Fruit fly (Drosophila melanogaster) whole organism, embryonic: ENCODE measurements around the gene CG10431.

Experiments used
- Bteb2 ChIP-seq: fragments of 200-800 bp; sonication (Bioruptor generic); optimal IDR thresholded peaks from 2 replicates; lab custom pipeline; 2016; ENCODE audit warnings: missing biosample characterization, missing genetic modification characterization
- CG10147 ChIP-seq: fragments of 200-800 bp; sonication (Bioruptor generic); optimal IDR thresholded peaks from 2 replicates; lab custom pipeline; 2019; ENCODE audit warnings: missing biosample characterization, mild to moderate bottlenecking, missing genetic modification characterization, moderate library complexity
- CG10267 ChIP-seq: fragments of 200-800 bp; sonication (Bioruptor generic); optimal IDR thresholded peaks from 2 replicates; lab custom pipeline; 2018; ENCODE audit warnings: missing biosample characterization, mild to moderate bottlenecking, missing genetic modification characterization, moderate library complexity
- CG10321 ChIP-seq: fragments of 200-800 bp; sonication (Bioruptor generic); IDR thresholded peaks from 2 replicates; pipeline ENCODE4 v1.3.6; 2022; ENCODE audit warnings: missing biosample characterization, missing genetic modification characterization
- CG10959 ChIP-seq: fragments of 200-800 bp; sonication (Bioruptor generic); IDR thresholded peaks from 2 replicates; pipeline ENCODE4 v1.3.6; 2022; ENCODE audit warnings: missing biosample characterization, missing genetic modification characterization
- CG13424 ChIP-seq: fragments of 200-800 bp; sonication (Bioruptor generic); optimal IDR thresholded peaks from 2 replicates; lab custom pipeline; 2019; ENCODE audit warnings: missing biosample characterization, mild to moderate bottlenecking, missing genetic modification characterization, moderate library complexity
- CG13775 ChIP-seq: fragments of 200-800 bp; sonication (Bioruptor generic); optimal IDR thresholded peaks from 3 replicates; lab custom pipeline; 2017; ENCODE audit warnings: missing biosample characterization, mild to moderate bottlenecking, missing genetic modification characterization
- CG13894 ChIP-seq: fragments of 200-800 bp; sonication (Bioruptor generic); optimal IDR thresholded peaks from 3 replicates; lab custom pipeline; 2018; ENCODE audit warnings: missing biosample characterization, mild to moderate bottlenecking, missing genetic modification characterization, moderate library complexity
- CG14050 ChIP-seq: fragments of 200-800 bp; sonication (Bioruptor generic); IDR thresholded peaks from 3 replicates; pipeline ENCODE4 v1.3.6; 2022; ENCODE audit warnings: missing biosample characterization, missing genetic modification characterization
- CG15514 ChIP-seq: fragments of 200-800 bp; sonication (Bioruptor generic); optimal IDR thresholded peaks from 3 replicates; lab custom pipeline; 2017; ENCODE audit warnings: missing biosample characterization, missing genetic modification characterization, mild to moderate bottlenecking, moderate library complexity, missing genetic modification reagents
- CG16863 ChIP-seq: fragments of 200-800 bp; sonication (Bioruptor generic); optimal IDR thresholded peaks from 3 replicates; lab custom pipeline; 2016; ENCODE audit warnings: missing biosample characterization, missing genetic modification characterization
- CG17359 ChIP-seq: fragments of 200-800 bp; sonication (Bioruptor generic); optimal IDR thresholded peaks from 3 replicates; lab custom pipeline; 2018; ENCODE audit warnings: missing biosample characterization, mild to moderate bottlenecking, missing genetic modification characterization, moderate library complexity
- CG17361 ChIP-seq: fragments of 200-800 bp; sonication (Bioruptor generic); IDR thresholded peaks from 3 replicates; pipeline ENCODE4 v1.3.6; 2022; ENCODE audit warnings: missing biosample characterization, missing genetic modification characterization
- CG2199 ChIP-seq: fragments of 200-800 bp; sonication (Bioruptor generic); IDR thresholded peaks from 3 replicates; pipeline ENCODE4 v1.3.6; 2022; ENCODE audit warnings: missing biosample characterization, missing genetic modification characterization
- CG2889 ChIP-seq: fragments of 200-800 bp; sonication (Bioruptor generic); IDR thresholded peaks from 3 replicates; pipeline ENCODE4 v1.3.6; 2022; ENCODE audit warnings: missing biosample characterization, missing genetic modification characterization
- CG30403 ChIP-seq: fragments of 200-800 bp; sonication (Bioruptor generic); optimal IDR thresholded peaks from 3 replicates; lab custom pipeline; 2016; ENCODE audit warnings: missing biosample characterization, missing genetic modification characterization
- CG31224 ChIP-seq: fragments of 200-800 bp; sonication (Bioruptor generic); IDR thresholded peaks from 2 replicates; pipeline ENCODE4 v1.3.6; 2022; ENCODE audit warnings: missing biosample characterization, missing genetic modification characterization
- CG3407 ChIP-seq: fragments of 200-800 bp; sonication (Bioruptor generic); optimal IDR thresholded peaks from 2 replicates; lab custom pipeline; 2018; ENCODE audit warnings: missing biosample characterization, mild to moderate bottlenecking, missing genetic modification characterization
- CG4730 ChIP-seq: fragments of 200-800 bp; sonication (Bioruptor generic); IDR thresholded peaks from 2 replicates; pipeline ENCODE4 v1.3.6; 2022; ENCODE audit warnings: missing biosample characterization, missing genetic modification characterization
- CG6689 ChIP-seq: fragments of 200-800 bp; sonication (Bioruptor generic); IDR thresholded peaks from 2 replicates; pipeline ENCODE4 v1.3.6; 2022; ENCODE audit warnings: missing biosample characterization, missing genetic modification characterization
- CG7372 ChIP-seq: fragments of 200-800 bp; sonication (Bioruptor generic); IDR thresholded peaks from 2 replicates; pipeline ENCODE4 v1.3.6; 2022; ENCODE audit warnings: missing biosample characterization, missing genetic modification characterization
- CTCF ChIP-seq: fragments of 200-800 bp; sonication (Bioruptor generic); optimal IDR thresholded peaks from 2 replicates; lab custom pipeline; 2017; ENCODE audit warnings: missing biosample characterization, mild to moderate bottlenecking, missing genetic modification characterization, moderate library complexity
- CoRest ChIP-seq: fragments of 200-800 bp; sonication (Bioruptor generic); optimal IDR thresholded peaks from 3 replicates; lab custom pipeline; 2018; ENCODE audit warnings: missing biosample characterization, mild to moderate bottlenecking, missing genetic modification characterization, moderate library complexity
- Dll ChIP-seq: fragments of 200-800 bp; sonication (Bioruptor generic); IDR thresholded peaks from 4 replicates; pipeline ENCODE4 v1.3.6; 2022; ENCODE audit warnings: missing biosample characterization, missing genetic modification characterization; ENCODE audit not compliant: partially characterized antibody
- Dp ChIP-seq: fragments of 200-800 bp; sonication (Bioruptor generic); optimal IDR thresholded peaks from 2 replicates; lab custom pipeline; 2018; ENCODE audit warnings: missing biosample characterization, mild to moderate bottlenecking, missing genetic modification characterization, moderate library complexity
- Fer1 ChIP-seq: fragments of 200-800 bp; sonication (Bioruptor generic); optimal IDR thresholded peaks from 2 replicates; lab custom pipeline; 2017; ENCODE audit warnings: missing biosample characterization, mild to moderate bottlenecking, missing genetic modification characterization
- H15 ChIP-seq: fragments of 200-800 bp; sonication (Bioruptor generic); IDR thresholded peaks from 3 replicates; pipeline ENCODE4 v1.3.6; 2022; ENCODE audit warnings: missing biosample characterization, missing genetic modification characterization
- Kr ChIP-seq: fragments of 200-800 bp; sonication (Bioruptor generic); optimal IDR thresholded peaks from 2 replicates; lab custom pipeline; 2017; ENCODE audit warnings: missing biosample characterization, mild to moderate bottlenecking, missing genetic modification characterization
- Med ChIP-seq: fragments of 200-800 bp; sonication (Bioruptor generic); peaks from one replicate; lab custom pipeline; 2016; ENCODE audit warnings: missing biosample characterization, missing genetic modification characterization, mild to moderate bottlenecking, inconsistent platforms, moderate library complexity
- Myb ChIP-seq: fragments of 200-800 bp; sonication (Bioruptor generic); optimal IDR thresholded peaks from 2 replicates; lab custom pipeline; 2016; ENCODE audit warnings: missing biosample characterization, missing genetic modification characterization
- Pdp1 ChIP-seq, 2 experiments: fragments of 200-800 bp; sonication (Bioruptor generic); optimal IDR thresholded peaks; 3 replicates each; lab custom pipeline; 2016; ENCODE audit warnings: missing biosample characterization in 2 of 2, missing genetic modification characterization in 2 of 2, mild to moderate bottlenecking in 1 of 2, moderate library complexity in 1 of 2
- Sry-δ ChIP-seq: fragments of 200-800 bp; sonication (Bioruptor generic); optimal IDR thresholded peaks from 2 replicates; lab custom pipeline; 2016; ENCODE audit warnings: missing biosample characterization, missing genetic modification characterization
- TFAM ChIP-seq: fragments of 200-800 bp; sonication (Bioruptor generic); optimal IDR thresholded peaks from 2 replicates; lab custom pipeline; 2017; ENCODE audit warnings: missing biosample characterization, missing genetic modification characterization, inconsistent platforms
- aop ChIP-seq: fragments of 200-800 bp; sonication (Bioruptor generic); IDR thresholded peaks from 2 replicates; pipeline ENCODE4 v1.3.6; 2022; ENCODE audit warnings: missing biosample characterization, missing genetic modification characterization
- az2 ChIP-seq: fragments of 200-800 bp; sonication (Bioruptor generic); optimal IDR thresholded peaks from 3 replicates; lab custom pipeline; 2016; ENCODE audit warnings: missing biosample characterization, missing genetic modification characterization
- crol ChIP-seq: fragments of 200-800 bp; sonication (Bioruptor generic); IDR thresholded peaks from 2 replicates; pipeline ENCODE4 v1.3.6; 2022; ENCODE audit warnings: missing biosample characterization, missing genetic modification characterization
- dimm ChIP-seq: fragments of 200-800 bp; sonication (Bioruptor generic); IDR thresholded peaks from 2 replicates; pipeline ENCODE4 v1.3.6; 2022; ENCODE audit warnings: missing biosample characterization, missing genetic modification characterization
- dmrt11E ChIP-seq: fragments of 200-800 bp; sonication (Bioruptor generic); optimal IDR thresholded peaks from 3 replicates; lab custom pipeline; 2018; ENCODE audit warnings: missing biosample characterization, mild to moderate bottlenecking, missing genetic modification characterization, moderate library complexity
- gem ChIP-seq: fragments of 200-800 bp; sonication (Bioruptor generic); optimal IDR thresholded peaks from 2 replicates; lab custom pipeline; 2019; ENCODE audit warnings: missing biosample characterization, mild to moderate bottlenecking, missing genetic modification characterization, moderate library complexity
- gfzf ChIP-seq: fragments of 200-800 bp; sonication (Bioruptor generic); optimal IDR thresholded peaks from 2 replicates; lab custom pipeline; 2016; ENCODE audit warnings: missing biosample characterization, mild to moderate bottlenecking, missing genetic modification characterization, moderate library complexity
- gsb-n ChIP-seq: fragments of 200-800 bp; sonication (Bioruptor generic); optimal IDR thresholded peaks from 3 replicates; lab custom pipeline; 2018; ENCODE audit warnings: missing biosample characterization, mild to moderate bottlenecking, missing genetic modification characterization
- hbn ChIP-seq: fragments of 200-800 bp; sonication (Bioruptor generic); IDR thresholded peaks from 2 replicates; pipeline ENCODE4 v1.3.6; 2022; ENCODE audit warnings: missing biosample characterization, missing genetic modification characterization; ENCODE audit not compliant: partially characterized antibody
- lilli ChIP-seq: fragments of 200-800 bp; sonication (Bioruptor generic); optimal IDR thresholded peaks from 3 replicates; lab custom pipeline; 2016; ENCODE audit warnings: missing biosample characterization, missing genetic modification characterization
- lmd ChIP-seq: fragments of 200-800 bp; sonication (Bioruptor generic); IDR thresholded peaks from 2 replicates; pipeline ENCODE4 v1.3.6; 2022; ENCODE audit warnings: missing biosample characterization, missing genetic modification characterization
- mam ChIP-seq: fragments of 200-800 bp; sonication (Bioruptor generic); optimal IDR thresholded peaks from 3 replicates; lab custom pipeline; 2016; ENCODE audit warnings: missing biosample characterization, missing genetic modification characterization
- prd ChIP-seq, 3 experiments: fragments of >200 bp in 2 of 3; fragments of 200-800 bp in 1 of 3; sonication (Bioruptor generic) in 1 of 3; optimal IDR thresholded peaks in 2 of 3; IDR thresholded peaks in 1 of 3; 2 replicates in 2 of 3; 3 replicates in 1 of 3; pipeline versions ENCODE4 v1.3.6 to Lab custom; 2017 to 2022; ENCODE audit warnings: missing biosample characterization in 1 of 3, missing genetic modification characterization in 1 of 3
- slp2 ChIP-seq: fragments of 200-800 bp; sonication (Bioruptor generic); optimal IDR thresholded peaks from 2 replicates; lab custom pipeline; 2016; ENCODE audit warnings: missing biosample characterization, missing genetic modification characterization
- stwl ChIP-seq: fragments of 200-800 bp; sonication (Bioruptor generic); optimal IDR thresholded peaks from 3 replicates; lab custom pipeline; 2018; ENCODE audit warnings: missing biosample characterization, mild to moderate bottlenecking, missing genetic modification characterization, moderate library complexity
- tio ChIP-seq: fragments of 200-800 bp; sonication (Bioruptor generic); optimal IDR thresholded peaks from 2 replicates; lab custom pipeline; 2017; ENCODE audit warnings: missing biosample characterization, missing genetic modification characterization, inconsistent platforms
- vnd ChIP-seq: fragments of 200-800 bp; sonication (Bioruptor generic); IDR thresholded peaks from 3 replicates; pipeline ENCODE4 v1.3.6; 2022; ENCODE audit warnings: missing biosample characterization, missing genetic modification characterization; ENCODE audit not compliant: partially characterized antibody

Gene CG10431

dm6 chr2L:18930352-18931122 lies 44.0 kb upstream of the CG10431 start (continued):
- no peak for TF ChIP-seq CG10321 (GFP tag; lab: Robert Waterston, UW)
- TF ChIP-seq CG13894 (tag; lab: Kevin White, UChicago) = no peak
- TF ChIP-seq vnd (GFP tag; lab: Robert Waterston, UW) = no peak
- TF ChIP-seq CG30403 (GFP tag; lab: Kevin White, UChicago) = peak; percentile 14
- TF ChIP-seq CG13775 (GFP tag; lab: Kevin White, UChicago) = no peak
- TF ChIP-seq stwl (tag; lab: Kevin White, UChicago) = no peak
- no peak for TF ChIP-seq Myb (GFP tag; lab: Kevin White, UChicago)
- no peak for TF ChIP-seq CG7372 (GFP tag; lab: Robert Waterston, UW)
- no peak for TF ChIP-seq CG15514 (GFP tag; lab: Kevin White, UChicago)
- no peak for TF ChIP-seq mam
- peak; percentile 86 for TF ChIP-seq CTCF (GFP tag; lab: Kevin White, UChicago)
- no peak for TF ChIP-seq Sry-δ (GFP tag; lab: Kevin White, UChicago)
- no peak for TF ChIP-seq CG3407 (GFP tag; lab: Kevin White, UChicago)
- peak in 1 of 2 experiments; percentile 2 for TF ChIP-seq Pdp1 (GFP tag; optimal IDR thresholded peaks at IDR 0.05; lab: Kevin White, UChicago)
- no peak for TF ChIP-seq CG14050
- no peak for TF ChIP-seq lmd (GFP tag; lab: Robert Waterston, UW)
- no peak for TF ChIP-seq CG2889 (GFP tag; lab: Robert Waterston, UW)
- TF ChIP-seq CG4730 (GFP tag; lab: Robert Waterston, UW) = no peak
- TF ChIP-seq CG17359 = peak; percentile 15
- no peak for TF ChIP-seq crol (GFP tag; lab: Robert Waterston, UW)
- peak; percentile 45; the same call in 1 of the 3 replicates for TF ChIP-seq CG17361 (GFP tag; lab: Robert Waterston, UW)
- TF ChIP-seq CG10959 = no peak
- peak; percentile 14 for TF ChIP-seq CG16863 (GFP tag; lab: Kevin White, UChicago)
- peak; percentile 59 for TF ChIP-seq CG10267
- peak; percentile 36 for TF ChIP-seq az2
- TF ChIP-seq aop (GFP tag; lab: Robert Waterston, UW) = no peak
- peak; percentile 7 for TF ChIP-seq CoRest (tag; lab: Kevin White, UChicago)
- TF ChIP-seq CG6689 (GFP tag; lab: Robert Waterston, UW) = 0 out of 2 replicates have a peak, but pooled peaks have one; percentile 19
- peak; percentile 70 for TF ChIP-seq gem (tag; lab: Kevin White, UChicago)
- no peak for TF ChIP-seq Bteb2 (GFP tag; lab: Kevin White, UChicago)
- TF ChIP-seq TFAM (GFP tag; lab: Kevin White, UChicago) = no peak
- TF ChIP-seq Med = peak; percentile 73
- TF ChIP-seq CG10147 (GFP tag; lab: Kevin White, UChicago) = no peak
- no peak for TF ChIP-seq Dp
- TF ChIP-seq gsb-n = peak; percentile 47
- TF ChIP-seq gfzf (GFP tag; lab: Kevin White, UChicago) = no peak
- TF ChIP-seq H15 (GFP tag; lab: Robert Waterston, UW) = no peak
- no peak for TF ChIP-seq CG31224 (GFP tag; lab: Robert Waterston, UW)
- no peak for TF ChIP-seq slp2
- TF ChIP-seq Fer1 (GFP tag; lab: Kevin White, UChicago) = no peak
- no peak for TF ChIP-seq CG2199 (GFP tag; lab: Robert Waterston, UW)
- no peak for TF ChIP-seq Dll (GFP tag; lab: Robert Waterston, UW)
- TF ChIP-seq prd (optimal IDR thresholded peaks at IDR 0.05; lab: Kevin White, UChicago) = no peak
- TF ChIP-seq prd (GFP tag; IDR thresholded peaks at IDR 0.05; lab: Robert Waterston, UW) = no peak
- no peak for TF ChIP-seq dimm
- peak; percentile 4 for TF ChIP-seq tio (GFP tag; lab: Kevin White, UChicago)
- peak; percentile 82 for TF ChIP-seq dmrt11E (tag; lab: Kevin White, UChicago)
- TF ChIP-seq CG13424 (tag; lab: Kevin White, UChicago) = peak; percentile 28
- no peak for TF ChIP-seq lilli (GFP tag; lab: Kevin White, UChicago)
- peak; percentile 38 for TF ChIP-seq Kr (GFP tag; lab: Kevin White, UChicago)
- no peak for TF ChIP-seq hbn (GFP tag; lab: Robert Waterston, UW)
